Fruit fly (Drosophila melanogaster) whole organism, embryonic: ENCODE results near the gene rhea.

Experiments
- Bdp1 ChIP-seq: fragments of 200-800 bp; sonication (Bioruptor generic); optimal IDR thresholded peaks from 3 replicates; lab custom pipeline; 2016; ENCODE audit warnings: missing biosample characterization, missing genetic modification characterization
- Blimp-1 ChIP-seq: fragments of 200-800 bp; sonication (Bioruptor generic); optimal IDR thresholded peaks from 3 replicates; lab custom pipeline; 2018; ENCODE audit warnings: missing biosample characterization, missing genetic modification characterization, mild to moderate bottlenecking, moderate library complexity, missing genetic modification reagents
- Bteb2 ChIP-seq: fragments of 200-800 bp; sonication (Bioruptor generic); optimal IDR thresholded peaks from 2 replicates; lab custom pipeline; 2016; ENCODE audit warnings: missing biosample characterization, missing genetic modification characterization
- C15 ChIP-seq: fragments of 200-800 bp; sonication (Bioruptor generic); IDR thresholded peaks from 3 replicates; pipeline ENCODE4 v1.3.6; 2022; ENCODE audit warnings: missing biosample characterization, missing genetic modification characterization
- CG10431 ChIP-seq: fragments of 200-800 bp; sonication (Bioruptor generic); optimal IDR thresholded peaks from 3 replicates; lab custom pipeline; 2018; ENCODE audit warnings: missing biosample characterization, mild to moderate bottlenecking, missing genetic modification characterization
- CG11093 ChIP-seq: fragments of 200-800 bp; sonication (Bioruptor generic); IDR thresholded peaks from 3 replicates; pipeline ENCODE4 v1.3.6; 2022; ENCODE audit warnings: missing biosample characterization, missing genetic modification characterization
- CG12155 ChIP-seq: fragments of 200-800 bp; sonication (Bioruptor generic); optimal IDR thresholded peaks from 3 replicates; lab custom pipeline; 2016; ENCODE audit warnings: missing biosample characterization, missing genetic modification characterization
- CG17186 ChIP-seq: fragments of 200-800 bp; sonication (Bioruptor generic); optimal IDR thresholded peaks from 3 replicates; lab custom pipeline; 2017; ENCODE audit warnings: missing biosample characterization, missing genetic modification reagents, missing genetic modification characterization
- CG18476 ChIP-seq: fragments of 200-800 bp; sonication (Bioruptor generic); optimal IDR thresholded peaks from 2 replicates; lab custom pipeline; 2016; ENCODE audit warnings: missing biosample characterization, mild to moderate bottlenecking, missing genetic modification characterization
- CG2678 ChIP-seq: fragments of 200-800 bp; sonication (Bioruptor generic); optimal IDR thresholded peaks from 3 replicates; lab custom pipeline; 2019; ENCODE audit warnings: missing biosample characterization, mild to moderate bottlenecking, missing genetic modification characterization, moderate library complexity
- CG2712 ChIP-seq: fragments of 200-800 bp; optimal IDR thresholded peaks from 3 replicates; lab custom pipeline; 2019; ENCODE audit warnings: missing biosample characterization, mild to moderate bottlenecking, missing genetic modification characterization, moderate library complexity
- CG32767 ChIP-seq: fragments of 200-800 bp; sonication (Bioruptor generic); IDR thresholded peaks from 2 replicates; pipeline ENCODE4 v1.3.6; 2022; ENCODE audit warnings: missing biosample characterization, missing genetic modification characterization
- CG34224 ChIP-seq: fragments of 200-800 bp; sonication (Bioruptor generic); IDR thresholded peaks from 3 replicates; pipeline ENCODE4 v1.3.6; 2022; ENCODE audit warnings: missing biosample characterization, missing genetic modification characterization; ENCODE audit not compliant: partially characterized antibody
- CG3726 ChIP-seq: fragments of 200-800 bp; sonication (Bioruptor generic); IDR thresholded peaks from 3 replicates; pipeline ENCODE4, ENCODE4 v1.3.6; 2022; ENCODE audit warnings: missing biosample characterization, missing genetic modification characterization
- CG3838 ChIP-seq: fragments of 200-800 bp; sonication (Bioruptor generic); optimal IDR thresholded peaks from 3 replicates; lab custom pipeline; 2016; ENCODE audit warnings: missing biosample characterization, missing genetic modification characterization
- CG3995 ChIP-seq: fragments of 200-800 bp; sonication (Bioruptor generic); optimal IDR thresholded peaks from 3 replicates; lab custom pipeline; 2016; ENCODE audit warnings: missing biosample characterization, missing genetic modification characterization
- CG42726 ChIP-seq: fragments of 200-800 bp; sonication (Bioruptor generic); IDR thresholded peaks from 2 replicates; pipeline ENCODE4 v1.3.6; 2022; ENCODE audit warnings: missing biosample characterization, missing genetic modification characterization; ENCODE audit not compliant: partially characterized antibody
- CG5180 ChIP-seq: fragments of 200-800 bp; sonication (Bioruptor generic); optimal IDR thresholded peaks from 3 replicates; lab custom pipeline; 2017; ENCODE audit warnings: missing biosample characterization, missing genetic modification characterization, mild to moderate bottlenecking, moderate library complexity, missing genetic modification reagents
- CG7928 ChIP-seq: fragments of 200-800 bp; sonication (Bioruptor generic); optimal IDR thresholded peaks from 2 replicates; lab custom pipeline; 2017; ENCODE audit warnings: missing biosample characterization, mild to moderate bottlenecking, missing genetic modification characterization
- CG9727 ChIP-seq: fragments of 200-800 bp; sonication (Bioruptor generic); optimal IDR thresholded peaks from 3 replicates; lab custom pipeline; 2017; ENCODE audit warnings: missing biosample characterization, mild to moderate bottlenecking, missing genetic modification characterization
- CG9876 ChIP-seq: fragments of 200-800 bp; sonication (Bioruptor generic); optimal IDR thresholded peaks from 2 replicates; lab custom pipeline; 2016; ENCODE audit warnings: missing biosample characterization, missing genetic modification characterization
- CkIIα-i1 ChIP-seq: fragments of 200-800 bp; sonication (Bioruptor generic); IDR thresholded peaks from 2 replicates; pipeline ENCODE4 v1.3.6; 2022; ENCODE audit warnings: missing biosample characterization, missing genetic modification characterization
- E2f2 ChIP-seq: fragments of 200-800 bp; sonication (Bioruptor generic); IDR thresholded peaks from 2 replicates; pipeline ENCODE4 v1.3.6; 2022; ENCODE audit warnings: missing biosample characterization, missing genetic modification characterization
- NK7.1 ChIP-seq: fragments of 200-800 bp; sonication (Bioruptor generic); optimal IDR thresholded peaks from 3 replicates; lab custom pipeline; 2016; ENCODE audit warnings: missing biosample characterization, missing genetic modification characterization
- Nf-YB ChIP-seq: fragments of 200-800 bp; sonication (Bioruptor generic); optimal IDR thresholded peaks from 3 replicates; lab custom pipeline; 2019; ENCODE audit warnings: missing biosample characterization, mild to moderate bottlenecking, missing genetic modification characterization, moderate library complexity
- Nf-YC ChIP-seq: fragments of 200-800 bp; optimal IDR thresholded peaks from 3 replicates; lab custom pipeline; 2019; ENCODE audit warnings: missing biosample characterization, mild to moderate bottlenecking, missing genetic modification characterization, moderate library complexity
- Pdp1 ChIP-seq, 2 experiments: fragments of 200-800 bp; sonication (Bioruptor generic); optimal IDR thresholded peaks; 3 replicates each; lab custom pipeline; 2016; ENCODE audit warnings: missing biosample characterization in 2 of 2, missing genetic modification characterization in 2 of 2, mild to moderate bottlenecking in 1 of 2, moderate library complexity in 1 of 2
- Poxn ChIP-seq: fragments of 200-800 bp; sonication (Bioruptor generic); IDR thresholded peaks from 2 replicates; pipeline ENCODE4 v1.3.6; 2022; ENCODE audit warnings: missing biosample characterization, missing genetic modification characterization
- Six4 ChIP-seq: fragments of 200-800 bp; sonication (Bioruptor generic); optimal IDR thresholded peaks from 2 replicates; lab custom pipeline; 2016; ENCODE audit warnings: missing biosample characterization, missing genetic modification characterization
- Sox100B ChIP-seq: fragments of 200-800 bp; sonication (Bioruptor generic); optimal IDR thresholded peaks from 3 replicates; lab custom pipeline; 2018; ENCODE audit warnings: missing biosample characterization, mild to moderate bottlenecking, missing genetic modification characterization
- Trl ChIP-seq, 3 experiments: fragments of >200 bp in 2 of 3; fragments of 200-800 bp in 1 of 3; sonication (Bioruptor generic) in 1 of 3; optimal IDR thresholded peaks; 2 replicates in 1 of 3; 3 replicates in 2 of 3; lab custom pipeline; 2016 to 2017; ENCODE audit warnings: missing biosample characterization in 1 of 3, missing genetic modification characterization in 1 of 3
- abd-A ChIP-seq: fragments of 200-800 bp; sonication (Bioruptor generic); optimal IDR thresholded peaks from 3 replicates; lab custom pipeline; 2019; ENCODE audit warnings: missing biosample characterization, mild to moderate bottlenecking, missing genetic modification characterization, moderate library complexity
- ash1 ChIP-seq: fragments of 200-800 bp; sonication (Bioruptor generic); optimal IDR thresholded peaks from 2 replicates; lab custom pipeline; 2018; ENCODE audit warnings: missing biosample characterization, mild to moderate bottlenecking, missing genetic modification characterization
- cas ChIP-seq: fragments of 200-800 bp; sonication (Bioruptor generic); IDR thresholded peaks from 2 replicates; pipeline ENCODE4 v1.3.6; 2022; ENCODE audit warnings: missing biosample characterization, missing genetic modification characterization
- dmrt99B ChIP-seq: fragments of 200-800 bp; sonication (Bioruptor generic); optimal IDR thresholded peaks from 2 replicates; lab custom pipeline; 2018; ENCODE audit warnings: missing biosample characterization, mild to moderate bottlenecking, missing genetic modification characterization, moderate library complexity
- fu2 ChIP-seq: fragments of 200-800 bp; sonication (Bioruptor generic); optimal IDR thresholded peaks from 2 replicates; lab custom pipeline; 2016; ENCODE audit warnings: missing biosample characterization, missing genetic modification characterization
- gce ChIP-seq: fragments of 200-800 bp; sonication (Bioruptor generic); IDR thresholded peaks from 3 replicates; pipeline ENCODE4 v1.3.6; 2022; ENCODE audit warnings: missing biosample characterization, missing genetic modification characterization
- gfzf ChIP-seq: fragments of 200-800 bp; sonication (Bioruptor generic); optimal IDR thresholded peaks from 2 replicates; lab custom pipeline; 2016; ENCODE audit warnings: missing biosample characterization, mild to moderate bottlenecking, missing genetic modification characterization, moderate library complexity
- jigr1 ChIP-seq: fragments of 200-800 bp; sonication (Bioruptor generic); IDR thresholded peaks from 3 replicates; pipeline ENCODE4 v1.3.6; 2022; ENCODE audit warnings: missing biosample characterization, missing genetic modification characterization
- jing ChIP-seq: fragments of 200-800 bp; sonication (Bioruptor generic); optimal IDR thresholded peaks from 2 replicates; lab custom pipeline; 2018; ENCODE audit warnings: missing biosample characterization, mild to moderate bottlenecking, missing genetic modification characterization
- lov ChIP-seq, 2 experiments: fragments of 200-800 bp in 1 of 2; fragments of >200 bp in 1 of 2; sonication (Bioruptor generic) in 1 of 2; IDR thresholded peaks in 1 of 2; optimal IDR thresholded peaks in 1 of 2; 2 replicates in 1 of 2; 3 replicates in 1 of 2; pipeline versions ENCODE4 v1.3.6 to Lab custom; 2017 to 2022; ENCODE audit warnings: missing biosample characterization in 1 of 2, missing genetic modification characterization in 1 of 2
- otp ChIP-seq: fragments of 200-800 bp; sonication (Bioruptor generic); IDR thresholded peaks from 3 replicates; pipeline ENCODE4, ENCODE4 v1.3.6; 2022; ENCODE audit warnings: missing biosample characterization, missing genetic modification characterization
- pita ChIP-seq: fragments of 200-800 bp; sonication (Bioruptor generic); optimal IDR thresholded peaks from 2 replicates; lab custom pipeline; 2017; ENCODE audit warnings: missing biosample characterization, mild to moderate bottlenecking, missing genetic modification characterization
- prd ChIP-seq, 3 experiments: fragments of >200 bp in 2 of 3; fragments of 200-800 bp in 1 of 3; sonication (Bioruptor generic) in 1 of 3; optimal IDR thresholded peaks in 2 of 3; IDR thresholded peaks in 1 of 3; 2 replicates in 2 of 3; 3 replicates in 1 of 3; pipeline versions ENCODE4 v1.3.6 to Lab custom; 2017 to 2022; ENCODE audit warnings: missing biosample characterization in 1 of 3, missing genetic modification characterization in 1 of 3
- sens ChIP-seq: fragments of 200-800 bp; sonication (Bioruptor generic); peaks from one replicate; lab custom pipeline; 2016; ENCODE audit warnings: missing biosample characterization, missing genetic modification characterization
- sens-2 ChIP-seq: fragments of 200-800 bp; sonication (Bioruptor generic); IDR thresholded peaks from 2 replicates; pipeline ENCODE4 v1.3.6; 2022; ENCODE audit warnings: missing biosample characterization, missing genetic modification characterization
- tgo ChIP-seq: fragments of 200-800 bp; sonication (Bioruptor generic); IDR thresholded peaks from 3 replicates; pipeline ENCODE4 v1.3.6; 2022; ENCODE audit warnings: missing biosample characterization, missing genetic modification characterization
- wek ChIP-seq: fragments of 200-800 bp; sonication (Bioruptor generic); optimal IDR thresholded peaks from 3 replicates; lab custom pipeline; 2018; ENCODE audit warnings: missing biosample characterization, mild to moderate bottlenecking, missing genetic modification characterization, moderate library complexity

rhea gene

DNA sequence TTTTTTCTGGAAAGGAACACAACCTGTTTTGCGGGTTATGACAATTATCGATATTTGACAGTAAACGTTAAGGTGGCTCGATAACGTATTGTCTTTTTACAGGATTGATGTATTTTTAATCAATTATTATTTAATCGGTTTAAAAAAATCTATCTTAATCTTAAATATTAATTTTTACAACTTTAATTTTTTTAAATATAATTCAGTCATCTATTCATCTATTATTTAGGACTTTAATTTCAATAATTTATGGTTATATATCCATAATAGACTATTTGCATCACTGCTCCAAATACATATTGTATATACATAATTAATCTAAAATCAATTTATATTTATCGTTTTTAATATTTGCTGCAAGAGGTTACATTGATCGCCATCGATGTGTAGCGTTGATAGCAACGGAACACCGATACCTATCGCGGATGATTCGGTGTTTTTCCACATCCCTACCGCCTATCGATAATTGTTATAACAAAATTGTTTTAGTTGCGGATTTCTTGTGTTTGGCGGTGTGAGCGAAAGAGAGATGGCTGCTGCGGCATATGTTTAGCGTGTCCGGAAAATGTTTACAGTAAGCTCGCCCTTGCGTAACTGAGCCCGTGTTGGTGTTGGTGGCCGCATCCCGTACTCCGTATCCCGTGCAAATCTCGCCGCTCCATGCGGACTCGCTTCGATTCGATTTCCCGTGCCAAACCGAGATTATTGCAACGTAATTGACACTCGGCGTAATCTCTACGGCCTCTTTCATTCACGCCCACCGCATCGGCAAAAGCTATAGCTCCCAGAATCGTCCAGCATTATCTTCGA lies 19.8 kb upstream of the rhea start, which contains the start of the genes GstO1 and foi (continued):
- TF ChIP-seq CG11093 (no peak), Nf-YB (GFP tag; lab: Kevin White, UChicago) (no peak), tgo (no peak), Six4 (GFP tag; lab: Kevin White, UChicago) (no peak), CG3726 (GFP tag; lab: Robert Waterston, UW) (no peak), gce (GFP tag; lab: Robert Waterston, UW) (no peak), CG12155 (GFP tag; lab: Kevin White, UChicago) (peak; percentile 29), jing (no peak), CG2712 (peak; percentile 64), C15 (GFP tag; lab: Robert Waterston, UW) (no peak), abd-A (tag; lab: Kevin White, UChicago) (no peak), CG42726 (GFP tag; lab: Robert Waterston, UW) (peak; percentile 98), wek (GFP tag; lab: Kevin White, UChicago) (no peak), Sox100B (GFP tag; lab: Kevin White, UChicago) (no peak), ash1 (GFP tag; lab: Kevin White, UChicago) (no peak), CG17186 (GFP tag; lab: Kevin White, UChicago) (peak; percentile 18), CG3995 (GFP tag; lab: Kevin White, UChicago) (peak; percentile 52), cas (GFP tag; lab: Robert Waterston, UW) (no peak), prd (optimal IDR thresholded peaks at IDR 0.05; lab: Kevin White, UChicago) (no peak), prd (GFP tag; IDR thresholded peaks at IDR 0.05; lab: Robert Waterston, UW) (0 out of 3 replicates have a peak, but pooled peaks have one; percentile 27), gfzf (peak; percentile 15), Bteb2 (GFP tag; lab: Kevin White, UChicago) (no peak), sens-2 (GFP tag; lab: Robert Waterston, UW) (no peak), Blimp-1 (GFP tag; lab: Kevin White, UChicago) (no peak), Trl (optimal IDR thresholded peaks at IDR 0.05; lab: Kevin White, UChicago) (no peak), Trl (GFP tag; optimal IDR thresholded peaks at IDR 0.05; lab: Kevin White, UChicago) (no peak), pita (no peak), dmrt99B (tag; lab: Kevin White, UChicago) (peak; percentile 28), sens (GFP tag; lab: Kevin White, UChicago) (no peak), CG9727 (GFP tag; lab: Kevin White, UChicago) (peak; percentile 11), Poxn (no peak), jigr1 (GFP tag; lab: Robert Waterston, UW) (no peak), CG5180 (no peak), otp (GFP tag; lab: Robert Waterston, UW) (0 out of 3 replicates have a peak, but pooled peaks have one; percentile 27), E2f2 (GFP tag; lab: Robert Waterston, UW) (peak; percentile 74), fu2 (GFP tag; lab: Kevin White, UChicago) (no peak), Nf-YC (tag; lab: Kevin White, UChicago) (peak; percentile 54), CG2678 (tag; lab: Kevin White, UChicago) (peak; percentile 44), CG9876 (GFP tag; lab: Kevin White, UChicago) (no peak), CG3838 (GFP tag; lab: Kevin White, UChicago) (peak; percentile 29), CG7928 (GFP tag; lab: Kevin White, UChicago) (no peak), CG18476 (GFP tag; lab: Kevin White, UChicago) (no peak), CG32767 (GFP tag; lab: Robert Waterston, UW) (no peak), CG10431 (GFP tag; lab: Kevin White, UChicago) (peak; percentile 69), NK7.1 (GFP tag; lab: Kevin White, UChicago) (no peak), lov (optimal IDR thresholded peaks at IDR 0.05; lab: Kevin White, UChicago) (no peak), lov (GFP tag; IDR thresholded peaks at IDR 0.05; lab: Robert Waterston, UW) (no peak), Bdp1 (no peak), CkIIα-i1 (GFP tag; lab: Robert Waterston, UW) (no peak), Pdp1 (GFP tag; optimal IDR thresholded peaks at IDR 0.05; lab: Kevin White, UChicago) (peak in 1 of 2 experiments; percentile 87), CG34224 (GFP tag; lab: Robert Waterston, UW) (peak; percentile 94)
